Fruit fly (Drosophila melanogaster) whole organism, embryonic: Measurements from ENCODE around the gene CG13605.

Source experiments
- Antp ChIP-seq: fragments of 200-800 bp; sonication (Bioruptor generic); optimal IDR thresholded peaks from 3 replicates; lab custom pipeline; 2016; ENCODE audit warnings: missing biosample characterization, missing genetic modification characterization
- Atf3 ChIP-seq: fragments of 200-800 bp; sonication (Bioruptor generic); optimal IDR thresholded peaks from 3 replicates; lab custom pipeline; 2016; ENCODE audit warnings: missing biosample characterization, missing genetic modification characterization
- C15 ChIP-seq: fragments of 200-800 bp; sonication (Bioruptor generic); IDR thresholded peaks from 3 replicates; pipeline ENCODE4 v1.3.6; 2022; ENCODE audit warnings: missing biosample characterization, missing genetic modification characterization
- CG11247 ChIP-seq: fragments of 200-800 bp; sonication (Bioruptor generic); IDR thresholded peaks from 2 replicates; pipeline ENCODE4 v1.3.6; 2022; ENCODE audit warnings: missing biosample characterization, missing genetic modification characterization
- CG14441 ChIP-seq: fragments of 200-800 bp; sonication (Bioruptor generic); IDR thresholded peaks from 2 replicates; pipeline ENCODE4 v1.3.6; 2022; ENCODE audit warnings: missing biosample characterization, missing genetic modification characterization
- CG15601 ChIP-seq: fragments of 200-800 bp; sonication (Bioruptor generic); optimal IDR thresholded peaks from 3 replicates; lab custom pipeline; 2019; ENCODE audit warnings: missing biosample characterization, mild to moderate bottlenecking, missing genetic modification characterization, moderate library complexity
- CG16815 ChIP-seq: fragments of 200-800 bp; sonication (Bioruptor generic); optimal IDR thresholded peaks from 3 replicates; lab custom pipeline; 2017; ENCODE audit warnings: missing biosample characterization, mild to moderate bottlenecking, missing genetic modification characterization
- CG17912 ChIP-seq: fragments of 200-800 bp; sonication (Bioruptor generic); optimal IDR thresholded peaks from 2 replicates; lab custom pipeline; 2018; ENCODE audit warnings: missing biosample characterization, mild to moderate bottlenecking, missing genetic modification characterization
- CG1832 ChIP-seq: fragments of 200-800 bp; sonication (Bioruptor generic); optimal IDR thresholded peaks from 2 replicates; lab custom pipeline; 2017; ENCODE audit warnings: missing biosample characterization, mild to moderate bottlenecking, missing genetic modification characterization, inconsistent platforms
- CG18476 ChIP-seq: fragments of 200-800 bp; sonication (Bioruptor generic); optimal IDR thresholded peaks from 2 replicates; lab custom pipeline; 2016; ENCODE audit warnings: missing biosample characterization, mild to moderate bottlenecking, missing genetic modification characterization
- CG2129 ChIP-seq: fragments of 200-800 bp; sonication (Bioruptor generic); IDR thresholded peaks from 2 replicates; pipeline ENCODE4 v1.3.6; 2022; ENCODE audit warnings: missing biosample characterization, missing genetic modification characterization; ENCODE audit not compliant: partially characterized antibody
- CG32532 ChIP-seq: fragments of 200-800 bp; sonication (Bioruptor generic); IDR thresholded peaks from 2 replicates; pipeline ENCODE4 v1.3.6; 2022; ENCODE audit warnings: missing biosample characterization, missing genetic modification characterization
- CG4617 ChIP-seq: fragments of 200-800 bp; sonication (Bioruptor generic); optimal IDR thresholded peaks from 3 replicates; lab custom pipeline; 2016; ENCODE audit warnings: missing biosample characterization, missing genetic modification characterization, borderline replicate concordance
- CG4730 ChIP-seq: fragments of 200-800 bp; sonication (Bioruptor generic); IDR thresholded peaks from 2 replicates; pipeline ENCODE4 v1.3.6; 2022; ENCODE audit warnings: missing biosample characterization, missing genetic modification characterization
- CG5245 ChIP-seq: fragments of 200-800 bp; sonication (Bioruptor generic); optimal IDR thresholded peaks from 3 replicates; lab custom pipeline; 2016; ENCODE audit warnings: missing biosample characterization, missing genetic modification characterization
- CG7928 ChIP-seq: fragments of 200-800 bp; sonication (Bioruptor generic); optimal IDR thresholded peaks from 2 replicates; lab custom pipeline; 2017; ENCODE audit warnings: missing biosample characterization, mild to moderate bottlenecking, missing genetic modification characterization
- CHES-1-like ChIP-seq: fragments of 200-800 bp; sonication (Bioruptor generic); optimal IDR thresholded peaks from 2 replicates; lab custom pipeline; 2016; ENCODE audit warnings: missing biosample characterization, missing genetic modification characterization
- Chrac-16 ChIP-seq: fragments of 200-800 bp; sonication (Bioruptor generic); optimal IDR thresholded peaks from 3 replicates; lab custom pipeline; 2016; ENCODE audit warnings: missing biosample characterization, missing genetic modification characterization
- Dll ChIP-seq: fragments of 200-800 bp; sonication (Bioruptor generic); IDR thresholded peaks from 4 replicates; pipeline ENCODE4 v1.3.6; 2022; ENCODE audit warnings: missing biosample characterization, missing genetic modification characterization; ENCODE audit not compliant: partially characterized antibody
- H15 ChIP-seq: fragments of 200-800 bp; sonication (Bioruptor generic); IDR thresholded peaks from 3 replicates; pipeline ENCODE4 v1.3.6; 2022; ENCODE audit warnings: missing biosample characterization, missing genetic modification characterization
- H2.0 ChIP-seq: fragments of 200-800 bp; sonication (Bioruptor generic); IDR thresholded peaks from 2 replicates; pipeline ENCODE4 v1.3.6; 2022; ENCODE audit warnings: missing biosample characterization, missing genetic modification characterization
- HHEX ChIP-seq: fragments of 200-800 bp; sonication (Bioruptor generic); optimal IDR thresholded peaks from 3 replicates; lab custom pipeline; 2017; ENCODE audit warnings: missing biosample characterization, mild to moderate bottlenecking, missing genetic modification characterization, missing genetic modification reagents
- Jarid2 ChIP-seq: fragments of 200-800 bp; sonication (Bioruptor generic); optimal IDR thresholded peaks from 3 replicates; lab custom pipeline; 2017; ENCODE audit warnings: mild to moderate bottlenecking, missing biosample characterization, missing genetic modification reagents, missing genetic modification characterization
- NK7.1 ChIP-seq: fragments of 200-800 bp; sonication (Bioruptor generic); optimal IDR thresholded peaks from 3 replicates; lab custom pipeline; 2016; ENCODE audit warnings: missing biosample characterization, missing genetic modification characterization
- Nf-YA ChIP-seq: fragments of 200-800 bp; sonication (Bioruptor generic); IDR thresholded peaks from 2 replicates; pipeline ENCODE4 v1.3.6; 2022; ENCODE audit warnings: missing biosample characterization, missing genetic modification characterization
- NfI ChIP-seq: fragments of 200-800 bp; sonication (Bioruptor generic); optimal IDR thresholded peaks from 3 replicates; lab custom pipeline; 2018; ENCODE audit warnings: missing biosample characterization, mild to moderate bottlenecking, missing genetic modification characterization, moderate library complexity
- Rx ChIP-seq: fragments of 200-800 bp; sonication (Bioruptor generic); IDR thresholded peaks from 2 replicates; pipeline ENCODE4 v1.3.6; 2022; ENCODE audit warnings: missing biosample characterization, missing genetic modification characterization
- Six4 ChIP-seq: fragments of 200-800 bp; sonication (Bioruptor generic); optimal IDR thresholded peaks from 2 replicates; lab custom pipeline; 2016; ENCODE audit warnings: missing biosample characterization, missing genetic modification characterization
- Stat92E ChIP-seq, 3 experiments: fragments of >200 bp in 2 of 3; fragments of 200-800 bp in 1 of 3; sonication (Bioruptor generic) in 1 of 3; optimal IDR thresholded peaks; 2 replicates each; lab custom pipeline; 2017 to 2019; ENCODE audit warnings: missing biosample characterization in 3 of 3, missing genetic modification characterization in 3 of 3, mild to moderate bottlenecking in 1 of 3, moderate library complexity in 1 of 3
- Vsx1 ChIP-seq: fragments of 200-800 bp; sonication (Bioruptor generic); optimal IDR thresholded peaks from 2 replicates; lab custom pipeline; 2017; ENCODE audit warnings: missing biosample characterization, mild to moderate bottlenecking, missing genetic modification characterization, missing genetic modification reagents
- Xrp1 ChIP-seq: fragments of 200-800 bp; sonication (Bioruptor generic); IDR thresholded peaks from 2 replicates; pipeline ENCODE4 v1.3.6; 2022; ENCODE audit warnings: missing biosample characterization, missing genetic modification characterization
- cas ChIP-seq: fragments of 200-800 bp; sonication (Bioruptor generic); IDR thresholded peaks from 2 replicates; pipeline ENCODE4 v1.3.6; 2022; ENCODE audit warnings: missing biosample characterization, missing genetic modification characterization
- chm ChIP-seq: fragments of 200-800 bp; sonication (Bioruptor generic); IDR thresholded peaks from 2 replicates; pipeline ENCODE4 v1.3.6; 2022; ENCODE audit warnings: missing biosample characterization, missing genetic modification characterization
- ci ChIP-seq: fragments of 200-800 bp; sonication (Bioruptor generic); IDR thresholded peaks from 3 replicates; pipeline ENCODE4 v1.3.6; 2022; ENCODE audit warnings: missing biosample characterization, missing genetic modification characterization
- crol ChIP-seq: fragments of 200-800 bp; sonication (Bioruptor generic); IDR thresholded peaks from 2 replicates; pipeline ENCODE4 v1.3.6; 2022; ENCODE audit warnings: missing biosample characterization, missing genetic modification characterization
- ewg ChIP-seq: fragments of 200-800 bp; sonication (Bioruptor generic); optimal IDR thresholded peaks from 3 replicates; lab custom pipeline; 2017; ENCODE audit warnings: mild to moderate bottlenecking, missing biosample characterization, missing genetic modification reagents, missing genetic modification characterization
- gt ChIP-seq: fragments of 200-800 bp; sonication (Bioruptor generic); IDR thresholded peaks from 2 replicates; pipeline ENCODE4 v1.3.6; 2022; ENCODE audit warnings: missing biosample characterization, missing genetic modification characterization
- jumu ChIP-seq: fragments of 200-800 bp; sonication (Bioruptor generic); optimal IDR thresholded peaks from 3 replicates; lab custom pipeline; 2016; ENCODE audit warnings: missing biosample characterization, missing genetic modification characterization
- ken ChIP-seq: fragments of 200-800 bp; sonication (Bioruptor generic); IDR thresholded peaks from 3 replicates; pipeline ENCODE4 v1.3.6; 2022; ENCODE audit warnings: missing biosample characterization, missing genetic modification characterization
- kni ChIP-seq: fragments of 200-800 bp; sonication (Bioruptor generic); optimal IDR thresholded peaks from 3 replicates; lab custom pipeline; 2017; ENCODE audit warnings: mild to moderate bottlenecking, missing biosample characterization, missing genetic modification reagents, missing genetic modification characterization
- knrl ChIP-seq: fragments of 200-800 bp; sonication (Bioruptor generic); IDR thresholded peaks from 3 replicates; pipeline ENCODE4 v1.3.6; 2022; ENCODE audit warnings: missing biosample characterization, missing genetic modification characterization; ENCODE audit not compliant: partially characterized antibody
- pho ChIP-seq: fragments of 200-800 bp; sonication (Bioruptor generic); optimal IDR thresholded peaks from 2 replicates; lab custom pipeline; 2016; ENCODE audit warnings: missing biosample characterization, missing genetic modification characterization
- rib ChIP-seq: fragments of 200-800 bp; sonication (Bioruptor generic); IDR thresholded peaks from 2 replicates; pipeline ENCODE4 v1.3.6; 2022; ENCODE audit warnings: missing biosample characterization, missing genetic modification characterization
- sd ChIP-seq: fragments of 200-800 bp; sonication (Bioruptor generic); optimal IDR thresholded peaks from 3 replicates; lab custom pipeline; 2018; ENCODE audit warnings: missing biosample characterization, mild to moderate bottlenecking, missing genetic modification characterization, moderate library complexity
- sima ChIP-seq: fragments of 200-800 bp; sonication (Bioruptor generic); optimal IDR thresholded peaks from 2 replicates; lab custom pipeline; 2016; ENCODE audit warnings: missing biosample characterization, missing genetic modification characterization
- sug ChIP-seq: fragments of 200-800 bp; optimal IDR thresholded peaks from 2 replicates; lab custom pipeline; 2019; ENCODE audit warnings: missing biosample characterization, mild to moderate bottlenecking, missing genetic modification characterization, moderate library complexity
- tin ChIP-seq: fragments of 200-800 bp; sonication (Bioruptor generic); optimal IDR thresholded peaks from 3 replicates; lab custom pipeline; 2016; ENCODE audit warnings: missing biosample characterization, missing genetic modification characterization
- toy ChIP-seq: fragments of 200-800 bp; sonication (Bioruptor generic); IDR thresholded peaks from 2 replicates; pipeline ENCODE4 v1.3.6; 2022; ENCODE audit warnings: missing biosample characterization, missing genetic modification characterization

Gene CG13605

DNA sequence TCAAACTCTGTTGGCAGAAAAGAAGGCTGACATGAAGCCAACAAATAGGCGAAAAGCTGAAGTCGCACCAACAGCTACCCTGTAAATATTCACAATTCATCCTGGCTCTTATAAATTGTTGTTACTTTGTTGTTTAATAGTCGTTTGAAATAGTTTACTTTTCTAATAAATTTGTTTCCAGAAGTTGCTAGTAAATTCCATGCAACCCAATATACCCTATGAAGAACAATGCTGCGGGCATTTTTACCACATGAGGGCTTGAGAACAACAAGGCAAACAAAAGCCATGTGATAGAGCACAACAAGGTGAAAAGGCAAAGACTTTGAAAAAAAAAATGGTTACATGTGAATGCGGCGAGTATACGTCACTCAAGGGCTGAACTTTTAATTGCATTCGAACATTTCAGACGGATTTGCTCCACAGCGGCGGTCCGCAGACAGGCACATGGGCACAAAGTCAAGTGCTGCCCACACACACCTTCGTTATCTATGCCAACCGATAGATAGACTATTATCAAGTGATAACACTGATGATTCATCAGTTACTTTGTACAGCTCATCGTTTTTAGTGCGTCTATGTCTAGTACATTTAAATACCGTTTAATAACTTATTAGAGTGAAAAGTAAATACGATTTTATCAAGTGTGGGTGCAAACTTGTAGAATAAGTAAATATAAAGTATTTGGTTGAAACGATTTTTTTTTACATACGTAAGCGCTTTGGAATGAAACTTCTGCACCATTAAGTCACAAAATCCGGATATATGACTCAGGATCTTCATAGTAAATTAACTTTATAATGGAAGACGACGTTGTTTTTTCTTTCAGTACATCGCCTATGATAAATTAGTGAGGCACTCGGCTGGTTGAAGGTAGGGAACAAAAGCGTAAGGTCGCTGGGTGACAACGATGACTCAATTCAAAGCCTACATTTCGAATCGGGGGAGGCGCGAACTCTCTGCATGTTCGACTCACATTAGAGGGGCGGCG lies 12.9 kb downstream of the CG13605 start (continued):
- TF ChIP-seq CG17912 (GFP tag; lab: Kevin White, UChicago) (no peak), Rx (GFP tag; lab: Robert Waterston, UW) (peak; percentile 44; the same call in 1 of the 2 replicates), H15 (GFP tag; lab: Robert Waterston, UW) (peak; percentile 86), toy (GFP tag; lab: Robert Waterston, UW) (no peak), HHEX (GFP tag; lab: Kevin White, UChicago) (peak; percentile 79), CG2129 (no peak), knrl (GFP tag; lab: Robert Waterston, UW) (no peak), pho (GFP tag; lab: Kevin White, UChicago) (peak; percentile 74), CG4617 (GFP tag; lab: Kevin White, UChicago) (peak; percentile 31), Atf3 (GFP tag; lab: Kevin White, UChicago) (peak; percentile 58), CG4730 (peak; percentile 73), Xrp1 (peak; percentile 87), jumu (GFP tag; lab: Kevin White, UChicago) (peak; percentile 71), Dll (GFP tag; lab: Robert Waterston, UW) (no peak), CG14441 (peak; percentile 85), sd (peak; percentile 28), CG11247 (GFP tag; lab: Robert Waterston, UW) (peak; percentile 69), CG32532 (GFP tag; lab: Robert Waterston, UW) (peak; percentile 88), sug (peak; percentile 55), rib (GFP tag; lab: Robert Waterston, UW) (peak; percentile 47; the same call in 1 of the 2 replicates), ewg (GFP tag; lab: Kevin White, UChicago) (peak; percentile 61), Antp (GFP tag; lab: Kevin White, UChicago) (peak; percentile 78), CHES-1-like (peak; percentile 78), Six4 (GFP tag; lab: Kevin White, UChicago) (peak; percentile 62), NK7.1 (GFP tag; lab: Kevin White, UChicago) (peak; percentile 69), CG5245 (GFP tag; lab: Kevin White, UChicago) (peak; percentile 66), gt (0 out of 2 replicates have a peak, but pooled peaks have one; percentile 17), sima (GFP tag; lab: Kevin White, UChicago) (peak; percentile 23), Nf-YA (peak; percentile 76), H2.0 (GFP tag; lab: Robert Waterston, UW) (peak; percentile 87), tin (GFP tag; lab: Kevin White, UChicago) (peak; percentile 81), kni (GFP tag; lab: Kevin White, UChicago) (no peak), ci (GFP tag; lab: Robert Waterston, UW) (peak; percentile 92), CG18476 (GFP tag; lab: Kevin White, UChicago) (peak; percentile 72), Vsx1 (GFP tag; lab: Kevin White, UChicago) (peak; percentile 21), NfI (GFP tag; lab: Kevin White, UChicago) (peak; percentile 75), CG7928 (GFP tag; lab: Kevin White, UChicago) (no peak), CG15601 (tag; lab: Kevin White, UChicago) (peak; percentile 58), CG1832 (no peak), CG16815 (GFP tag; lab: Kevin White, UChicago) (peak; percentile 49), Jarid2 (GFP tag; lab: Kevin White, UChicago) (no peak), ken (GFP tag; lab: Robert Waterston, UW) (peak; percentile 68; the same call in 2 of the 3 replicates), C15 (GFP tag; lab: Robert Waterston, UW) (peak; percentile 60; the same call in 1 of the 3 replicates), chm (GFP tag; lab: Robert Waterston, UW) (peak; percentile 82), Stat92E (GFP tag; optimal IDR thresholded peaks at IDR 0.05; lab: Kevin White, UChicago) (no peak), cas (GFP tag; lab: Robert Waterston, UW) (peak; percentile 60; the same call in 1 of the 2 replicates), Chrac-16 (GFP tag; lab: Kevin White, UChicago) (peak; percentile 80), crol (GFP tag; lab: Robert Waterston, UW) (no peak)
